Worm (Caenorhabditis elegans) whole organism, midembryonic: Measurements from ENCODE around the gene R11G10.4.

Experiments used
- T22C8.4 ChIP-seq: fragments of 200-800 bp; sonication (Bioruptor generic); IDR thresholded peaks from 2 replicates; pipeline ENCODE4 v1.3.6; 2022; ENCODE audit warnings: missing genetic modification characterization, missing compliant biosample characterization
- tab-1 ChIP-seq: fragments of 200-800 bp; sonication (Bioruptor generic); IDR thresholded peaks from 2 replicates; pipeline ENCODE4 v1.3.6; 2022; ENCODE audit warnings: missing genetic modification characterization, missing compliant biosample characterization

DNA sequence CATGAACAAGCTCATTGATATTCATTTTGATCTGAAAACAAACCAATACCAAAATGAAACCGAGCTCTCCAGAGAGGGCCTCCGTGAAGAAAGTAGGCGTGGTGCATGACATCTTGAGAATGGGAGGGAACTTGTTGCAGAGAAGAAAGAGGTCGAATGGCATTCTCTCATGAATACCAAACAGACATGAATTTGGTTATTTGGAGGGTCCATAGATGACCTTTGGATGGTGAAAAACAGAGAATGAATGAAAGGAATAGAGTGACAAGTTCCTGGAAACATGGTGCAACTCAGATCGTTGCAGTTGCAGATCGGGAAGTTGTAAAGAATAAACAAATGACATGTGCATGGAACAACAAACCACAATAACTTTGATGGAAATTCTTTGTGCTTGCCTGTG, 30.1 kb upstream of the R11G10.4 start, which contains the start of gene T10G3.8:
- TF ChIP-seq tab-1 (no peak), T22C8.4 (no peak)
